Worm (Caenorhabditis elegans) whole organism, late embryonic: ENCODE results near the gene crn-3.

Experiments used
- ceh-31 ChIP-seq: sonication (generic microtip); optimal IDR thresholded peaks from 2 replicates; lab custom pipeline; 2016; ENCODE audit warnings: missing genetic modification characterization, missing compliant biosample characterization
- ceh-9 ChIP-seq: sonication (generic microtip); optimal IDR thresholded peaks from 2 replicates; lab custom pipeline; 2016; ENCODE audit warnings: mild to moderate bottlenecking, missing genetic modification characterization, inconsistent platforms, missing compliant biosample characterization
- pqm-1 ChIP-seq: sonication (generic microtip); optimal IDR thresholded peaks from 2 replicates; lab custom pipeline; 2016; ENCODE audit warnings: missing genetic modification characterization, missing compliant biosample characterization

- no peak for TF ChIP-seq ceh-31 (tag; lab: Kevin White, UChicago)
- no peak for TF ChIP-seq pqm-1 (tag; lab: Kevin White, UChicago)
- no peak for TF ChIP-seq ceh-9 (tag; lab: Kevin White, UChicago)
Observed at ce11 chrII:10618157-10618556, 30.3 kb downstream of the crn-3 start, which contains the start of gene C14A4.13.
